Worm (Caenorhabditis elegans) whole organism, young adult: Measurements from ENCODE around the gene W02D7.5.

Experiments used
- C17E4.6 ChIP-seq: fragments of 200-800 bp; sonication (Bioruptor generic); IDR thresholded peaks from 2 replicates; pipeline ENCODE4 v1.3.6; 2022; ENCODE audit warnings: missing genetic modification reagents, missing genetic modification characterization, missing compliant biosample characterization
- F57A8.1 ChIP-seq: fragments of 200-800 bp; sonication (Bioruptor generic); optimal IDR thresholded peaks from 2 replicates; lab custom pipeline; 2018; ENCODE audit warnings: mild to moderate bottlenecking, missing genetic modification characterization, moderate library complexity, missing compliant biosample characterization
- T26A5.8 ChIP-seq: sonication (generic microtip); optimal IDR thresholded peaks from 2 replicates; lab custom pipeline; 2016; ENCODE audit warnings: missing genetic modification characterization, missing compliant biosample characterization
- Y95B8A.8 ChIP-seq: fragments of 200-800 bp; sonication (Bioruptor generic); IDR thresholded peaks from 2 replicates; pipeline ENCODE4 v1.3.6; 2022; ENCODE audit warnings: missing genetic modification reagents, missing genetic modification characterization, missing compliant biosample characterization
- die-1 ChIP-seq: sonication (generic microtip); optimal IDR thresholded peaks from 2 replicates; lab custom pipeline; 2016; ENCODE audit warnings: missing genotype, mild to moderate bottlenecking, missing genetic modification characterization, missing compliant biosample characterization
- egl-18 ChIP-seq: fragments of 200-800 bp; sonication (Bioruptor generic); IDR thresholded peaks from 2 replicates; pipeline ENCODE4 v1.3.6; 2022; ENCODE audit warnings: missing genetic modification reagents, missing genetic modification characterization, missing compliant biosample characterization
- ets-4 ChIP-seq: fragments of 200-800 bp; sonication (Bioruptor generic); optimal IDR thresholded peaks from 2 replicates; lab custom pipeline; 2018; ENCODE audit warnings: mild to moderate bottlenecking, missing genetic modification characterization, missing compliant biosample characterization
- gei-17 ChIP-seq: fragments of 200-800 bp; sonication (Bioruptor generic); optimal IDR thresholded peaks from 2 replicates; lab custom pipeline; 2018; ENCODE audit warnings: mild to moderate bottlenecking, missing genetic modification characterization, missing compliant biosample characterization
- lsl-1 ChIP-seq: fragments of 200-800 bp; sonication (Bioruptor generic); optimal IDR thresholded peaks from 2 replicates; lab custom pipeline; 2018; ENCODE audit warnings: mild to moderate bottlenecking, missing genetic modification characterization, moderate library complexity, missing compliant biosample characterization
- nfya-1 ChIP-seq: sonication (generic microtip); optimal IDR thresholded peaks from 2 replicates; lab custom pipeline; 2017; ENCODE audit warnings: antibody characterized with exemption, missing compliant biosample characterization, missing genetic modification characterization, borderline replicate concordance; ENCODE audit not compliant: insufficient read depth
- pha-4 ChIP-seq: fragments of 150-350 bp; sonication (generic microtip); optimal IDR thresholded peaks from 2 replicates; lab custom pipeline; 2014; ENCODE audit warnings: missing biosample characterization, missing genetic modification reagents, missing genetic modification characterization
- tlf-1 ChIP-seq: fragments of 200-800 bp; sonication (Bioruptor generic); optimal IDR thresholded peaks from 2 replicates; lab custom pipeline; 2018; ENCODE audit warnings: mild to moderate bottlenecking, missing genetic modification characterization, missing compliant biosample characterization
- zim-3 ChIP-seq: sonication (generic microtip); optimal IDR thresholded peaks from 2 replicates; lab custom pipeline; 2017; ENCODE audit warnings: mild to moderate bottlenecking, missing genetic modification characterization, moderate library complexity, missing compliant biosample characterization

DNA sequence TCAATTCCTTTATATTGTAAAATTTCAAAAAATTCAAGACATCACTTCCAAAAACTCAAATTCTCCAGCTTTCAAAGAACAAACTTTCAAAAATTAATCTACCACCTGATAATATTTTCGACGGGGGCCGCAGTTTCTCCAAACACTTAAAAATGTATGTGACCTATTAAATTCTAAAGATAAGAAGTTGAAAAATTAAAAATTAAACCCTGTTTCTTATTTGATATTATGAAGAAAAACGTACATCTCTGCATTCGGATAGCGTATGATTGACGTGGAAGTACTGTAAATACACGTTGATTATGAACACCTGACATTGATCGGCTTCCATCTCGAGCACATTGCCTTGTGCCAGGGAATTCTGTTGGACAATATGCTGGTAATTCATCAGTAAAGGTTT lies 6.9 kb upstream of the W02D7.5 start:
- TF ChIP-seq gei-17 (GFP tag; lab: Kevin White, UChicago) (no peak), die-1 (tag; lab: Kevin White, UChicago) (no peak), ets-4 (no peak), lsl-1 (GFP tag; lab: Kevin White, UChicago) (no peak), tlf-1 (GFP tag; lab: Kevin White, UChicago) (no peak), nfya-1 (no peak), C17E4.6 (GFP tag; lab: Robert Waterston, UW) (no peak), T26A5.8 (no peak), egl-18 (no peak), F57A8.1 (GFP tag; lab: Kevin White, UChicago) (no peak), pha-4 (no peak), zim-3 (no peak), Y95B8A.8 (GFP tag; lab: Robert Waterston, UW) (no peak)
